Worm (Caenorhabditis elegans) whole organism, L1 larva: Measurements from ENCODE around the gene Y71H2AM.25.

Experiments used
- C34B4.2 ChIP-seq: sonication (generic microtip); optimal IDR thresholded peaks from 2 replicates; lab custom pipeline; 2017; ENCODE audit warnings: mild to moderate bottlenecking, missing genetic modification characterization, missing compliant biosample characterization
- F16B12.6 ChIP-seq: fragments of 150-350 bp; optimal IDR thresholded peaks from 2 replicates; lab custom pipeline; 2014; ENCODE audit warnings: missing biosample characterization, missing genetic modification characterization
- Y116A8C.19 ChIP-seq: sonication (generic microtip); optimal IDR thresholded peaks from 2 replicates; lab custom pipeline; 2016; ENCODE audit warnings: missing compliant biosample characterization, missing genetic modification characterization, borderline replicate concordance
- alr-1 ChIP-seq: fragments of 200-800 bp; sonication (Bioruptor generic); optimal IDR thresholded peaks from 2 replicates; lab custom pipeline; 2018; ENCODE audit warnings: borderline replicate concordance, mild to moderate bottlenecking, missing genetic modification characterization, missing compliant biosample characterization
- ama-1 ChIP-seq: fragments of 150-350 bp; optimal IDR thresholded peaks from 2 replicates; lab custom pipeline; 2014
- ceh-82 ChIP-seq, 3 experiments: fragments of 150-350 bp in 1 of 3; sonication (generic microtip) in 2 of 3; optimal IDR thresholded peaks; 2 replicates each; lab custom pipeline; 2014 to 2017; ENCODE audit warnings: missing biosample characterization in 3 of 3, missing genetic modification characterization in 3 of 3
- ceh-88 ChIP-seq: fragments of 200-800 bp; sonication (Bioruptor generic); IDR thresholded peaks from 2 replicates; pipeline ENCODE4 v1.3.6; 2022; ENCODE audit warnings: missing genetic modification characterization, missing compliant biosample characterization
- efl-1 ChIP-seq, 4 experiments: fragments of 150-350 bp; optimal IDR thresholded peaks in 3 of 4; peaks in 1 of 4; 1 replicate in 1 of 4; 2 replicates in 3 of 4; lab custom pipeline; 2014; ENCODE audit warnings: missing biosample characterization in 2 of 4, missing genetic modification characterization in 2 of 4, missing genetic modification reagents in 2 of 4
- egl-27 ChIP-seq, 2 experiments: fragments of 150-350 bp in 1 of 2; sonication (generic microtip); optimal IDR thresholded peaks; 3 replicates each; lab custom pipeline; 2017 to 2018; ENCODE audit warnings: missing biosample characterization in 2 of 2, missing genetic modification characterization in 2 of 2, missing genetic modification reagents in 2 of 2
- elt-2 ChIP-seq: sonication (generic microtip); optimal IDR thresholded peaks from 2 replicates; lab custom pipeline; 2016; ENCODE audit warnings: missing genetic modification characterization, mild to moderate bottlenecking, inconsistent platforms, missing compliant biosample characterization, missing genetic modification reagents
- elt-3 ChIP-seq, 6 experiments: fragments of 150-350 bp in 1 of 6; sonication (generic microtip); optimal IDR thresholded peaks; 2 replicates each; lab custom pipeline; 2017 to 2018; ENCODE audit warnings: missing biosample characterization in 6 of 6, missing genetic modification characterization in 6 of 6, inconsistent platforms in 1 of 6
- grh-1 ChIP-seq: fragments of 200-800 bp; sonication (Bioruptor generic); IDR thresholded peaks from 2 replicates; pipeline ENCODE4 v1.3.6; 2022; ENCODE audit warnings: missing genetic modification reagents, missing genetic modification characterization, missing compliant biosample characterization
- hlh-17 ChIP-seq: fragments of 200-800 bp; sonication (Bioruptor generic); optimal IDR thresholded peaks from 2 replicates; lab custom pipeline; 2018; ENCODE audit warnings: missing genetic modification characterization, mild to moderate bottlenecking, missing compliant biosample characterization, moderate library complexity, borderline replicate concordance
- hpl-2 ChIP-seq: fragments of 150-350 bp; optimal IDR thresholded peaks from 2 replicates; lab custom pipeline; 2014; ENCODE audit warnings: missing biosample characterization, missing genetic modification reagents, missing genetic modification characterization
- irx-1 ChIP-seq: sonication (generic microtip); optimal IDR thresholded peaks from 2 replicates; lab custom pipeline; 2016; ENCODE audit warnings: missing genetic modification characterization, missing compliant biosample characterization
- lin-14 ChIP-seq: fragments of 200-800 bp; sonication (Bioruptor generic); optimal IDR thresholded peaks from 2 replicates; lab custom pipeline; 2018; ENCODE audit warnings: mild to moderate bottlenecking, missing genetic modification characterization, moderate library complexity, missing compliant biosample characterization
- lin-15B ChIP-seq: fragments of 150-350 bp; sonication (generic microtip); optimal IDR thresholded peaks from 3 replicates; lab custom pipeline; 2014; ENCODE audit warnings: missing biosample characterization, missing genetic modification characterization
- lin-35 ChIP-seq, 2 experiments: fragments of 150-350 bp; optimal IDR thresholded peaks; 2 replicates each; lab custom pipeline; 2014; ENCODE audit warnings: missing biosample characterization in 2 of 2, missing genetic modification characterization in 2 of 2, missing genetic modification reagents in 2 of 2
- lin-39 ChIP-seq: fragments of 150-350 bp; optimal IDR thresholded peaks from 2 replicates; lab custom pipeline; 2014; ENCODE audit warnings: missing biosample characterization, missing genetic modification reagents, missing genetic modification characterization
- lir-3 ChIP-seq: sonication (generic microtip); optimal IDR thresholded peaks from 2 replicates; lab custom pipeline; 2016; ENCODE audit warnings: mild to moderate bottlenecking, missing genetic modification characterization, moderate library complexity, missing compliant biosample characterization; ENCODE audit not compliant: poor library complexity
- nhr-11 ChIP-seq: fragments of 150-350 bp; optimal IDR thresholded peaks from 2 replicates; lab custom pipeline; 2014; ENCODE audit warnings: missing biosample characterization, missing genetic modification characterization
- nhr-12 ChIP-seq: sonication (generic microtip); optimal IDR thresholded peaks from 2 replicates; lab custom pipeline; 2017; ENCODE audit warnings: missing biosample characterization, missing genetic modification characterization
- nhr-71 ChIP-seq: sonication (generic microtip); optimal IDR thresholded peaks from 2 replicates; lab custom pipeline; 2016; ENCODE audit warnings: mild to moderate bottlenecking, missing genetic modification characterization, moderate library complexity, missing compliant biosample characterization
- nhr-76 ChIP-seq: sonication (generic microtip); optimal IDR thresholded peaks from 2 replicates; lab custom pipeline; 2017; ENCODE audit warnings: missing biosample characterization, missing genetic modification characterization
- nhr-90 ChIP-seq: sonication (generic microtip); optimal IDR thresholded peaks from 2 replicates; lab custom pipeline; 2016; ENCODE audit warnings: mild to moderate bottlenecking, missing genetic modification characterization, missing compliant biosample characterization; ENCODE audit not compliant: poor library complexity
- pax-3 ChIP-seq: fragments of 200-800 bp; sonication (Bioruptor generic); optimal IDR thresholded peaks from 2 replicates; lab custom pipeline; 2018; ENCODE audit warnings: mild to moderate bottlenecking, missing genetic modification characterization, moderate library complexity, missing compliant biosample characterization
- pqm-1 ChIP-seq: sonication (generic microtip); optimal IDR thresholded peaks from 3 replicates; lab custom pipeline; 2017; ENCODE audit warnings: missing biosample characterization, missing genetic modification characterization
- rnt-1 ChIP-seq: sonication (generic microtip); optimal IDR thresholded peaks from 2 replicates; lab custom pipeline; 2016; ENCODE audit warnings: mild to moderate bottlenecking, missing genetic modification characterization, moderate library complexity, missing compliant biosample characterization
- snpc-4 ChIP-seq: fragments of 150-350 bp; optimal IDR thresholded peaks from 2 replicates; lab custom pipeline; 2014; ENCODE audit warnings: missing biosample characterization, missing genetic modification characterization
- snu-23 ChIP-seq: sonication (generic microtip); optimal IDR thresholded peaks from 2 replicates; lab custom pipeline; 2016; ENCODE audit warnings: missing genetic modification characterization, missing compliant biosample characterization
- sox-4 ChIP-seq: sonication (generic microtip); optimal IDR thresholded peaks from 2 replicates; lab custom pipeline; 2016; ENCODE audit warnings: missing genetic modification characterization, missing compliant biosample characterization
- sptf-1 ChIP-seq: fragments of 150-350 bp; optimal IDR thresholded peaks from 2 replicates; lab custom pipeline; 2014; ENCODE audit warnings: missing biosample characterization, missing genetic modification characterization
- unc-130 ChIP-seq: fragments of 150-350 bp; optimal IDR thresholded peaks from 2 replicates; lab custom pipeline; 2017; ENCODE audit warnings: missing biosample characterization, missing genetic modification characterization, inconsistent platforms
- unc-86 ChIP-seq: sonication (generic microtip); optimal IDR thresholded peaks from 2 replicates; lab custom pipeline; 2016; ENCODE audit warnings: missing genetic modification characterization, missing compliant biosample characterization
- unc-98 ChIP-seq: fragments of 200-800 bp; sonication (Bioruptor generic); IDR thresholded peaks from 2 replicates; pipeline ENCODE4 v1.3.6; 2022; ENCODE audit warnings: missing genetic modification characterization, missing compliant biosample characterization
- zag-1 ChIP-seq: fragments of 150-350 bp; optimal IDR thresholded peaks from 2 replicates; lab custom pipeline; 2014; ENCODE audit warnings: missing biosample characterization, missing genetic modification characterization
- ztf-11 ChIP-seq, 2 experiments: sonication (generic microtip); optimal IDR thresholded peaks; 2 replicates each; lab custom pipeline; 2016 to 2017; ENCODE audit warnings: missing genetic modification characterization in 2 of 2, missing biosample characterization in 1 of 2, missing compliant biosample characterization in 1 of 2

Y71H2AM.25 gene

ce11 chrIII:2785840-2786239 lies 16.4 kb upstream of the Y71H2AM.25 start, which contains the start of gene Y71H2AM.20 (continued):
- no peak for TF ChIP-seq nhr-12 (tag; lab: Kevin White, UChicago)
- TF ChIP-seq unc-130: peak; percentile 100
- no peak for TF ChIP-seq C34B4.2 (tag; lab: Kevin White, UChicago)
- peak; percentile 81 for TF ChIP-seq hpl-2 (GFP tag; lab: Kevin White, UChicago)
- peak; percentile 65 for TF ChIP-seq sox-4
- TF ChIP-seq ceh-88 (GFP tag; lab: Robert Waterston, UW): peak; percentile 88
- no peak for TF ChIP-seq Y116A8C.19 (tag; lab: Kevin White, UChicago)
- peak in 1 of 2 experiments; percentile 74 for TF ChIP-seq egl-27 (tag; optimal IDR thresholded peaks at IDR 0.05; lab: Kevin White, UChicago)

- TF ChIP-seq ama-1 (lab: Kevin White, UChicago) (peak; percentile 11), sox-4 (no peak), pax-3 (peak; percentile 3), zag-1 (no peak), nhr-71 (peak; percentile 34), nhr-90 (tag; lab: Kevin White, UChicago) (no peak), grh-1 (GFP tag; lab: Robert Waterston, UW) (peak; percentile 21; the same call in 1 of the 2 replicates)
Measured at ce11 chrIII:2786740-2787139, 15.5 kb upstream of the Y71H2AM.25 start, which contains the start of gene nduc-2. Gene nduc-2, plus strand, starts transcription at chrIII:2786852.

DNA sequence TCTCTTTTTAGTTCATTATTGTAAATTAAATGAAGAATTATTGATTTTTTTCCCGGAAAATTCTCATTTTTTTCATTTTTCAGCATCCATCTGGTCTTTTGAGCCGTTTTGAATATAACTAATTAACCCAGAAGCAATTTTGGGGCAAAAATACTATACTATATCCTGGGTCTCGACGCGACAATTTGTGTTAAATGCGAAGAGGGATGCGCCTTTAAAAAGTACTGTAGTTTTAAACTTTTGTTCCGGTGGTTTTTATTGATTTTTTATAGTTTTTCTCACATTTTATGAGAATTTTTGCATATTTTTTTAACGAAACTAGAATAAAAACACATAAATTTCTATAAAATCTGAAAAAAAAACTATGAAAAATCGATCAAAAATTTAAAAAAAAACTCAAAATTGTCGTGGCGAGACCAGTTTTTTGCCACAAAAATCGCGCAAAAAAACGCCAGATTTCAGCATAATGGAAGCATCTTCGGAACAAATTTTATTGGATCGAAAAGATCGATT lies 14.2 kb upstream of the Y71H2AM.25 start, which contains the start of gene tbcc-1:
Gene tbcc-1, plus strand, starts transcription at position 463 of the 513 bp plus-strand sequence.
- no peak for TF ChIP-seq sox-4
- TF ChIP-seq snu-23: no peak
- no peak for TF ChIP-seq lin-15B (tag; lab: Kevin White, UChicago)
- no peak for TF ChIP-seq lin-35 (GFP tag; optimal IDR thresholded peaks at IDR 0.05; lab: Kevin White, UChicago)
- TF ChIP-seq ceh-82 (tag; optimal IDR thresholded peaks at IDR 0.05; lab: Kevin White, UChicago): no peak
- TF ChIP-seq unc-86 (tag; lab: Kevin White, UChicago): no peak
- no peak for TF ChIP-seq grh-1 (GFP tag; lab: Robert Waterston, UW)
- no peak for TF ChIP-seq zag-1
- no peak for TF ChIP-seq C34B4.2 (tag; lab: Kevin White, UChicago)
- TF ChIP-seq hlh-17 (GFP tag; lab: Kevin White, UChicago): no peak
- TF ChIP-seq irx-1: no peak
- no peak for TF ChIP-seq nhr-11
- no peak for TF ChIP-seq alr-1 (tag; lab: Kevin White, UChicago)
- TF ChIP-seq F16B12.6 (tag; lab: Kevin White, UChicago): no peak
- no peak for TF ChIP-seq elt-3 (tag; optimal IDR thresholded peaks at IDR 0.05; lab: Kevin White, UChicago)
- TF ChIP-seq nhr-76: no peak

DNA sequence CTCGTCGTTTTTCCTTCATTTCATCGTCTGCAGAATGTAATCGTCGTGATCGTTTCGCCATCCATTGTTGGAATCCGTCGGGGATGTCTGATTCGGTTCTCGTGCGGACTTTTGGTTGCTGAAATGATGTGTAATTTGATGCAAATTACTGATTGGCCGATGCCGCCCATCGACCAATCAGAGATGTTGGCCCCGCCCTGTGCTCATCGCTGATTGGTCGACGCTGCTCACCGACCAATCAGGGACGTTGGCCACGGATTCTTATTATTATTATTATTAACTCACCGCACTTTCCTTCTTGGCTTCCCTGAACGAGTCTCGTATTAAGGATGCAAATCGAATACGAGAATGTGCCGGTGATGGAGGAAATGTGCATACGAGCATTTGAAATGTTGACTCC lies 8.2 kb upstream of the Y71H2AM.25 start:
- TF ChIP-seq egl-27 (tag; optimal IDR thresholded peaks at IDR 0.05; lab: Kevin White, UChicago) (no peak), ztf-11 (tag; optimal IDR thresholded peaks at IDR 0.05; lab: Kevin White, UChicago) (no peak), rnt-1 (tag; lab: Kevin White, UChicago) (no peak), sptf-1 (tag; lab: Kevin White, UChicago) (no peak), snpc-4 (no peak), unc-98 (no peak), nhr-71 (no peak), efl-1 (optimal IDR thresholded peaks at IDR 0.05; lab: Kevin White, UChicago) (no peak), efl-1 (GFP tag; optimal IDR thresholded peaks at IDR 0.05 in 1 of 2; lab: Kevin White, UChicago) (no peak), elt-2 (tag; lab: Kevin White, UChicago) (no peak), lin-14 (GFP tag; lab: Kevin White, UChicago) (no peak), lin-39 (tag; lab: Kevin White, UChicago) (no peak), pqm-1 (tag; lab: Kevin White, UChicago) (no peak), F16B12.6 (tag; lab: Kevin White, UChicago) (no peak), nhr-76 (no peak), nhr-90 (tag; lab: Kevin White, UChicago) (no peak), lir-3 (no peak)
